Fruit fly (Drosophila melanogaster) whole organism, pupa: ENCODE data around the gene GstD1.

Experiments used
- CG10348 ChIP-seq: fragments of 200-800 bp; sonication (Bioruptor generic); IDR thresholded peaks from 2 replicates; pipeline ENCODE4 v1.3.6; 2022; ENCODE audit warnings: missing biosample characterization, missing genetic modification characterization
- CG32121 ChIP-seq: fragments of 200-800 bp; sonication (Bioruptor generic); IDR thresholded peaks from 2 replicates; pipeline ENCODE4 v1.3.6; 2022; ENCODE audit warnings: missing biosample characterization, missing genetic modification characterization
- CG34367 ChIP-seq: fragments of 200-800 bp; sonication (Bioruptor generic); optimal IDR thresholded peaks from 2 replicates; lab custom pipeline; 2018; ENCODE audit warnings: missing biosample characterization, mild to moderate bottlenecking, missing genetic modification characterization
- CG8159 ChIP-seq: fragments of 200-800 bp; sonication (Bioruptor generic); optimal IDR thresholded peaks from 3 replicates; lab custom pipeline; 2018; ENCODE audit warnings: missing biosample characterization, mild to moderate bottlenecking, missing genetic modification characterization, moderate library complexity
- EcR ChIP-seq: fragments of 200-800 bp; sonication (Bioruptor generic); optimal IDR thresholded peaks from 3 replicates; lab custom pipeline; 2019; ENCODE audit warnings: missing biosample characterization, missing genetic modification characterization, mild to moderate bottlenecking, moderate library complexity, missing genetic modification reagents
- Pif1A ChIP-seq: fragments of 200-800 bp; sonication (Bioruptor generic); optimal IDR thresholded peaks from 3 replicates; lab custom pipeline; 2016; ENCODE audit warnings: missing biosample characterization, missing genetic modification characterization
- Pif1B ChIP-seq: fragments of 200-800 bp; sonication (Bioruptor generic); optimal IDR thresholded peaks from 3 replicates; lab custom pipeline; 2016; ENCODE audit warnings: missing biosample characterization, missing genetic modification characterization
- fd96Ca ChIP-seq: fragments of 200-800 bp; sonication (Bioruptor generic); IDR thresholded peaks from 3 replicates; pipeline ENCODE4 v1.3.6; 2022; ENCODE audit warnings: missing biosample characterization, missing genetic modification characterization
- gl ChIP-seq: fragments of 200-800 bp; sonication (Bioruptor generic); optimal IDR thresholded peaks from 2 replicates; lab custom pipeline; 2018; ENCODE audit warnings: missing biosample characterization, mild to moderate bottlenecking, missing genetic modification characterization

DNA sequence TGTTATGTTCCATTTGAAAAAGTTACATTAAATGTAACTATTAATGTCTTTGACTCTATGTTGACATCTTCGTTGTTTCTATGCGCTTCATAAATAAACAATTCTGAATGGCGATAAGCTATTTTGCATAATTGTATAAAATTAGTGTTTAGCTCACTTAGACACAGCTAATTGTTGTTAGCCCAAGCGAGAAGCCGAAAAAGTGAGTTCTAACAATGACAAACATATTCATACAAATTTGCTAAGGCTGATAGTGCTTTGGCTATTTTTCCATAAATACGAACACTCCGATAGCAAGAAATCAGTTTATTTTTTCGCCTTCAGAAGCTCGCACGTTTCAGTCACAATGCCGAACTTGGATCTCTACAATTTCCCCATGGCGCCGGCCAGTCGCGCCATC, 9.1 kb upstream of the GstD1 start, which contains the start of gene GstD7:
- TF ChIP-seq fd96Ca (GFP tag; lab: Robert Waterston, UW), result no peak
- TF ChIP-seq CG32121 (GFP tag; lab: Robert Waterston, UW), result no peak
- no peak for TF ChIP-seq CG34367
- TF ChIP-seq CG8159 (tag; lab: Kevin White, UChicago), result no peak
- TF ChIP-seq gl (tag; lab: Kevin White, UChicago), result no peak
- TF ChIP-seq Pif1A (GFP tag; lab: Kevin White, UChicago), result no peak
- no peak for TF ChIP-seq EcR
- no peak for TF ChIP-seq CG10348 (GFP tag; lab: Robert Waterston, UW)
- no peak for TF ChIP-seq Pif1B (GFP tag; lab: Kevin White, UChicago)
